Worm (Caenorhabditis elegans) whole organism, L3 larva: ENCODE measurements around the gene F58F12.3.

Source experiments
- R02D3.7 ChIP-seq: fragments of 150-350 bp; optimal IDR thresholded peaks from 2 replicates; lab custom pipeline; 2014; ENCODE audit warnings: missing biosample characterization, missing genetic modification characterization
- aly-2 ChIP-seq: fragments of 150-350 bp; optimal IDR thresholded peaks from 2 replicates; lab custom pipeline; 2014; ENCODE audit warnings: missing biosample characterization, missing genetic modification characterization
- ama-1 ChIP-seq: fragments of 150-350 bp; optimal IDR thresholded peaks from 2 replicates; lab custom pipeline; 2018
- ceh-16 ChIP-seq: sonication (generic microtip); optimal IDR thresholded peaks from 2 replicates; lab custom pipeline; 2017; ENCODE audit warnings: missing biosample characterization, missing genetic modification characterization
- ceh-28 ChIP-seq: fragments of 150-350 bp; optimal IDR thresholded peaks from 2 replicates; lab custom pipeline; 2014; ENCODE audit warnings: missing biosample characterization, missing genetic modification reagents, missing genetic modification characterization
- ceh-82 ChIP-seq: fragments of 150-350 bp; optimal IDR thresholded peaks from 2 replicates; lab custom pipeline; 2014; ENCODE audit warnings: missing biosample characterization, missing genetic modification characterization
- ceh-9 ChIP-seq: sonication (generic microtip); optimal IDR thresholded peaks from 2 replicates; lab custom pipeline; 2018; ENCODE audit warnings: missing biosample characterization, missing genetic modification characterization
- daf-12 ChIP-seq: fragments of 150-350 bp; optimal IDR thresholded peaks from 2 replicates; lab custom pipeline; 2014; ENCODE audit warnings: missing biosample characterization, missing genetic modification reagents, missing genetic modification characterization
- egl-27 ChIP-seq: sonication (generic microtip); optimal IDR thresholded peaks from 4 replicates; lab custom pipeline; 2017; ENCODE audit warnings: missing biosample characterization, missing genetic modification reagents, missing genetic modification characterization
- egl-5 ChIP-seq: fragments of 150-350 bp; optimal IDR thresholded peaks from 2 replicates; lab custom pipeline; 2017; ENCODE audit warnings: missing biosample characterization, missing genetic modification reagents, missing genetic modification characterization, inconsistent platforms
- elt-1 ChIP-seq: fragments of 150-350 bp; optimal IDR thresholded peaks from 2 replicates; lab custom pipeline; 2014; ENCODE audit warnings: missing biosample characterization, missing genetic modification characterization
- elt-2 ChIP-seq: sonication (generic microtip); optimal IDR thresholded peaks from 2 replicates; lab custom pipeline; 2016; ENCODE audit warnings: missing genetic modification reagents, mild to moderate bottlenecking, missing genetic modification characterization, missing compliant biosample characterization
- elt-3 ChIP-seq, 3 experiments: fragments of 150-350 bp in 1 of 3; sonication (generic microtip) in 2 of 3; optimal IDR thresholded peaks; 2 replicates in 2 of 3; 4 replicates in 1 of 3; lab custom pipeline; 2014 to 2017; ENCODE audit warnings: missing biosample characterization in 3 of 3, missing genetic modification characterization in 3 of 3
- eor-1 ChIP-seq, 2 experiments: fragments of 150-350 bp; optimal IDR thresholded peaks; 2 replicates each; lab custom pipeline; 2014 to 2018; ENCODE audit warnings: missing biosample characterization in 2 of 2, missing genetic modification characterization in 2 of 2
- fkh-10 ChIP-seq: sonication (generic microtip); optimal IDR thresholded peaks from 2 replicates; lab custom pipeline; 2017; ENCODE audit warnings: missing biosample characterization, missing genetic modification reagents, missing genetic modification characterization
- fkh-2 ChIP-seq: fragments of 150-350 bp; optimal IDR thresholded peaks from 2 replicates; lab custom pipeline; 2014; ENCODE audit warnings: missing biosample characterization, missing genetic modification reagents, missing genetic modification characterization
- fos-1 ChIP-seq: fragments of 150-350 bp; optimal IDR thresholded peaks from 2 replicates; lab custom pipeline; 2014; ENCODE audit warnings: missing biosample characterization, missing genetic modification characterization
- hmg-11 ChIP-seq: sonication (generic microtip); optimal IDR thresholded peaks from 2 replicates; lab custom pipeline; 2016; ENCODE audit warnings: missing genetic modification characterization, missing compliant biosample characterization
- jun-1 ChIP-seq: fragments of 150-350 bp; optimal IDR thresholded peaks from 2 replicates; lab custom pipeline; 2014; ENCODE audit warnings: missing biosample characterization, missing genetic modification reagents, missing genetic modification characterization
- lin-15B ChIP-seq: fragments of 150-350 bp; optimal IDR thresholded peaks from 2 replicates; lab custom pipeline; 2014; ENCODE audit warnings: missing biosample characterization, missing genetic modification characterization
- lin-39 ChIP-seq: fragments of 150-350 bp; optimal IDR thresholded peaks from 2 replicates; lab custom pipeline; 2018; ENCODE audit warnings: missing biosample characterization, missing genetic modification reagents, missing genetic modification characterization
- lsy-12 ChIP-seq: sonication (generic microtip); optimal IDR thresholded peaks from 2 replicates; lab custom pipeline; 2016; ENCODE audit warnings: mild to moderate bottlenecking, missing genetic modification characterization, missing compliant biosample characterization
- mdl-1 ChIP-seq: fragments of 150-350 bp; optimal IDR thresholded peaks from 2 replicates; lab custom pipeline; 2014; ENCODE audit warnings: missing biosample characterization, missing genetic modification characterization
- mml-1 ChIP-seq: fragments of 150-350 bp; sonication (generic microtip); optimal IDR thresholded peaks from 3 replicates; lab custom pipeline; 2014; ENCODE audit warnings: missing biosample characterization, missing genetic modification characterization
- nfya-1 ChIP-seq: sonication (generic microtip); optimal IDR thresholded peaks from 2 replicates; lab custom pipeline; 2017; ENCODE audit warnings: missing genetic modification characterization, mild to moderate bottlenecking, missing compliant biosample characterization, antibody characterized with exemption, moderate library complexity; ENCODE audit not compliant: insufficient read depth
- nhr-11 ChIP-seq: fragments of 150-350 bp; optimal IDR thresholded peaks from 2 replicates; lab custom pipeline; 2014; ENCODE audit warnings: missing biosample characterization, missing genetic modification characterization
- nhr-12 ChIP-seq: fragments of 150-350 bp; optimal IDR thresholded peaks from 2 replicates; lab custom pipeline; 2014; ENCODE audit warnings: missing biosample characterization, missing genetic modification characterization
- nhr-23 ChIP-seq: fragments of 150-350 bp; optimal IDR thresholded peaks from 2 replicates; lab custom pipeline; 2014; ENCODE audit warnings: missing biosample characterization, missing genetic modification reagents, missing genetic modification characterization
- nhr-237 ChIP-seq: fragments of 150-350 bp; optimal IDR thresholded peaks from 2 replicates; lab custom pipeline; 2014; ENCODE audit warnings: missing biosample characterization, missing genetic modification characterization
- nhr-25 ChIP-seq: sonication (generic microtip); optimal IDR thresholded peaks from 2 replicates; lab custom pipeline; 2017; ENCODE audit warnings: missing biosample characterization, missing genetic modification characterization
- nhr-28 ChIP-seq: fragments of 150-350 bp; optimal IDR thresholded peaks from 2 replicates; lab custom pipeline; 2014; ENCODE audit warnings: missing biosample characterization, missing genetic modification characterization
- nhr-43 ChIP-seq: sonication (generic microtip); optimal IDR thresholded peaks from 2 replicates; lab custom pipeline; 2016; ENCODE audit warnings: mild to moderate bottlenecking, missing genetic modification characterization, missing compliant biosample characterization; ENCODE audit not compliant: poor library complexity, severe bottlenecking
- nhr-67 ChIP-seq: fragments of 150-350 bp; optimal IDR thresholded peaks from 2 replicates; lab custom pipeline; 2014; ENCODE audit warnings: missing biosample characterization, missing genetic modification characterization
- nhr-76 ChIP-seq: fragments of 150-350 bp; sonication (generic microtip); optimal IDR thresholded peaks from 5 replicates; lab custom pipeline; 2014; ENCODE audit warnings: missing biosample characterization, missing genetic modification characterization
- pha-4 ChIP-seq: fragments of 150-350 bp; optimal IDR thresholded peaks from 2 replicates; lab custom pipeline; 2014; ENCODE audit warnings: missing biosample characterization, missing genetic modification reagents, missing genetic modification characterization
- pqm-1 ChIP-seq: fragments of 150-350 bp; optimal IDR thresholded peaks from 2 replicates; lab custom pipeline; 2017; ENCODE audit warnings: missing biosample characterization, missing genetic modification characterization, inconsistent platforms
- skn-1 ChIP-seq: fragments of 150-350 bp; optimal IDR thresholded peaks from 2 replicates; lab custom pipeline; 2014; ENCODE audit warnings: missing biosample characterization, missing genetic modification characterization
- tbx-2 ChIP-seq: sonication (generic microtip); optimal IDR thresholded peaks from 2 replicates; lab custom pipeline; 2016; ENCODE audit warnings: mild to moderate bottlenecking, missing genetic modification characterization, missing compliant biosample characterization
- unc-39 ChIP-seq: sonication (generic microtip); optimal IDR thresholded peaks from 4 replicates; lab custom pipeline; 2017; ENCODE audit warnings: missing biosample characterization, missing genetic modification characterization
- unc-62 ChIP-seq: fragments of 150-350 bp; sonication (generic microtip); optimal IDR thresholded peaks from 4 replicates; lab custom pipeline; 2014; ENCODE audit warnings: missing biosample characterization, missing genetic modification reagents, missing genetic modification characterization
- zag-1 ChIP-seq: fragments of 150-350 bp; optimal IDR thresholded peaks from 2 replicates; lab custom pipeline; 2014; ENCODE audit warnings: missing biosample characterization, missing genetic modification characterization
- ztf-4 ChIP-seq: fragments of 150-350 bp; optimal IDR thresholded peaks from 2 replicates; lab custom pipeline; 2014; ENCODE audit warnings: missing biosample characterization, missing genetic modification characterization

F58F12.3 gene

DNA sequence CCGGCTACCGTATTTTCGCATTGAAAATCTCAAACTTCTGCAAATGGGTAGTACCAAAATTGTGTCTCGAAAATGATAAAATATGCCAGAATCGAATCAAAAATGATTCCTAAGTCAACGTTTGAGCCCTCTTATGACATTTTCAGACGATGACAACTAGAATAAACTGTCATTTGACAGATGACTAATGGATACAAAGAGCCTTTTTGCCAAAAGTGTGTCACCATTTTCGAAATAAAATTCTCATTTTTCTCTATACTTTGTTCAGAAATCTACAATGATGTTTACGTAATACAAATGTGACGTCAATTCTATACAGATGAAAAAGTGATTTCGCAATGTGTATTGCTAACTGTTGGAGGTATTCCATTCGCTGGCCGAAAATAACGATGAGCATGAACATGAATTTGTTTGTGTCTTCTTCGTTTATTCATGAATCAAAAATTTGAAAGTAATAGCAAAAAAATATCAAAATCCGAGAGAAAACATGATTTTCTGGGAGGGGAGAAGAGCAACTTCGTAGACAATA, 44.5 kb downstream of the F58F12.3 start (continued):
- no peak for TF ChIP-seq eor-1 (tag; optimal IDR thresholded peaks at IDR 0.05; lab: Kevin White, UChicago)
- no peak for TF ChIP-seq aly-2 (tag; lab: Kevin White, UChicago)
- peak; percentile 45 for TF ChIP-seq elt-1 (tag; lab: Kevin White, UChicago)
- no peak for TF ChIP-seq mdl-1 (tag; lab: Kevin White, UChicago)
- peak; percentile 69 for TF ChIP-seq ztf-4
- TF ChIP-seq daf-12 (tag; lab: Kevin White, UChicago) = no peak
- peak; percentile 74 for TF ChIP-seq lsy-12 (tag; lab: Kevin White, UChicago)
- peak; percentile 51 for TF ChIP-seq ceh-82 (tag; lab: Kevin White, UChicago)
- TF ChIP-seq unc-39 = no peak
- no peak for TF ChIP-seq lin-15B
- TF ChIP-seq nhr-11 (tag; lab: Kevin White, UChicago) = no peak
- peak; percentile 89 for TF ChIP-seq nhr-43 (tag; lab: Kevin White, UChicago)
- TF ChIP-seq pha-4 (tag; lab: Kevin White, UChicago) = peak; percentile 70

DNA sequence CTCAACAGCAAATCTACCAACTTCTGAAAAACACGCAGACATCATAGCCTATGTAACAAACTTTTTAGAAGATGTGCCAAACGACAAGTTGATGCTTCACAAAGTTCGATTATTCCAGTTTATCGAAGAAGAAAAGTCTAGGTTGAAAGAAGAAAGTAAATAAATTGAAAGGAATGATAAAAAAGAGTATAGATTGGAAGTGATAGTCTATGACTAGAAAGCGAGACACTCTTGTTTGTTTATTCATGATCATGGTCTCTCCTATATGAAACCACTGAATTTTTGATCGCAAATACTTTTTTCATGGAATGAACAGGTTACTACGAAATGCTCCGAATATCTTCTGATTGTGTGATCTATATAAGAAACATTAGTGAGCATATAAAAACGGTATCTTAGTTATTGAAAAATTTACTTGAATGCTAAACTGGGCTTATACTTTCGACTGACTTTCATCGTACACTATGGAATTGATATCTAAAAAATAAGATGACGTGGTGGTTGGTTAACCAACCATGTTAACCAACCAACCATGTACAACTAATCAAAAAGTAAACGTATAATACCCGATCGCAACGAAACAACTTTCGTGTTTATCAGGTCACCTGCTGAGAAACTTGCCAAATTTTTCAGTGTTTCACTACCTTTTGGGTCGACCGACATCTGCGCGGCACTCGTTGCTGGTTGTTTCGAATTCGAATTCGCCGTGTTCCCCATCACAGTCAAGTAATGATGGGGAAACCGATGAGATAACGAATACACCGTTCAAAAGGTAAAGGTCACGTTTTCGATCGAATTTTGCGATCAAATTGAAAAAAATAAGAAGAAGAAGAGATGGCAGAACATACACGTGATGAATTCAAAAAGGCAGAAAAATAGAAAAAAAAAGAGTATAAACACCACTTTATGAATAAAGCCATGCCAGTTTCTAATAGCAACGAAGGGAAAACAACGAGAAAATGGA, 45.6 kb downstream of the F58F12.3 start, which contains the start of gene C32D5.8:
TSS of gene C32D5.8 (minus strand) at position 770 of the 964 bp plus-strand sequence.
- TF ChIP-seq R02D3.7 (tag; lab: Kevin White, UChicago) = no peak
- TF ChIP-seq pqm-1 (tag; lab: Kevin White, UChicago) = peak; percentile 23
- TF ChIP-seq nhr-23 (tag; lab: Kevin White, UChicago) = no peak
- TF ChIP-seq elt-2 (tag; lab: Kevin White, UChicago) = peak; percentile 20
- no peak for TF ChIP-seq hmg-11
- TF ChIP-seq ama-1 (lab: Kevin White, UChicago) = no peak
- TF ChIP-seq nhr-28 (tag; lab: Kevin White, UChicago) = no peak
- TF ChIP-seq unc-39 = no peak
- no peak for TF ChIP-seq lin-39 (tag; lab: Kevin White, UChicago)
- peak; percentile 81 for TF ChIP-seq nhr-25 (tag; lab: Kevin White, UChicago)
- TF ChIP-seq ceh-28 (tag; lab: Kevin White, UChicago) = no peak
- no peak for TF ChIP-seq eor-1 (tag; optimal IDR thresholded peaks at IDR 0.05; lab: Kevin White, UChicago)
- no peak for TF ChIP-seq nhr-237 (tag; lab: Kevin White, UChicago)
- TF ChIP-seq fkh-2 = no peak
- TF ChIP-seq nhr-76 (tag; lab: Kevin White, UChicago) = no peak
- TF ChIP-seq mdl-1 (tag; lab: Kevin White, UChicago) = no peak
- no peak for TF ChIP-seq fos-1 (tag; lab: Kevin White, UChicago)
- peak; percentile 6 for TF ChIP-seq nhr-43 (tag; lab: Kevin White, UChicago)
- no peak for TF ChIP-seq egl-5 (tag; lab: Kevin White, UChicago)
- no peak for TF ChIP-seq nhr-67 (tag; lab: Kevin White, UChicago)
- TF ChIP-seq aly-2 (tag; lab: Kevin White, UChicago) = no peak
- no peak for TF ChIP-seq nfya-1 (tag; lab: Kevin White, UChicago)
- no peak for TF ChIP-seq lsy-12 (tag; lab: Kevin White, UChicago)
- no peak for TF ChIP-seq jun-1
- TF ChIP-seq elt-1 (tag; lab: Kevin White, UChicago) = peak; percentile 58
- no peak for TF ChIP-seq zag-1 (tag; lab: Kevin White, UChicago)
- no peak for TF ChIP-seq ceh-16
- peak; percentile 55 for TF ChIP-seq pha-4 (tag; lab: Kevin White, UChicago)
- no peak for TF ChIP-seq mml-1 (tag; lab: Kevin White, UChicago)
- no peak for TF ChIP-seq lin-15B
- no peak for TF ChIP-seq ceh-9
- TF ChIP-seq nhr-12 = no peak
- TF ChIP-seq skn-1 (tag; lab: Kevin White, UChicago) = no peak
- no peak for TF ChIP-seq unc-62
- TF ChIP-seq egl-27 (tag; lab: Kevin White, UChicago) = no peak
- no peak for TF ChIP-seq fkh-10 (GFP tag; lab: Kevin White, UChicago)
- TF ChIP-seq nhr-11 (tag; lab: Kevin White, UChicago) = no peak
- no peak for TF ChIP-seq tbx-2 (tag; lab: Kevin White, UChicago)
- TF ChIP-seq elt-3 (tag; optimal IDR thresholded peaks at IDR 0.05; lab: Kevin White, UChicago) = no peak
